Fruit fly (Drosophila melanogaster): Measurements from ENCODE around the gene Mcm3.

DNA sequence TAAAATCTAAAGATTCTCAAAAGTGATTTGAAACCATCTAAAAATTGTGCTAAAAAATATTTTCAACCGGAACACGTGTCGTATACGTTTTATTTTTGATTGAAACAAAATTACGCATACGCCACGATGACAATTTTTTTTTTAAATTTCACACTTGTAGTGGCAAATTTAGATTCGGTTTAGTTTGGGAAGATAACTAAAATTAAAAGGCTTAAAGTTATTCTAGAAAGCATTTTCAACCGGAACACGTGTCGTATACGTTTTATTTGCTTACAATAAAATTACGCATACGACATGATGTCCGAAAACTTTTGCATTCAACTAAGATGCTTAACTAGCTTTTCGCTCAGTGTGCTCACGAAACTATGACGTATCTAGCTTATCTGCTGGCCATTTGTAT, 35.2 kb downstream of the Mcm3 start:
- TF ChIP-seq ovo (GFP tag; optimal IDR thresholded peaks at IDR 0.05) = no peak
- no peak for TF ChIP-seq cnc (optimal IDR thresholded peaks at IDR 0.05)
- no peak for TF ChIP-seq tj (GFP tag; optimal IDR thresholded peaks at IDR 0.05)
- TF ChIP-seq Clk (GFP tag; optimal IDR thresholded peaks at IDR 0.05) = no peak
- TF ChIP-seq CG12768 (GFP tag; optimal IDR thresholded peaks at IDR 0.05) = no peak
- TF ChIP-seq pad (GFP tag; optimal IDR thresholded peaks at IDR 0.05) = no peak
- no peak for TF ChIP-seq Mnt (GFP tag; optimal IDR thresholded peaks at IDR 0.05)
- TF ChIP-seq kay (GFP tag; ENCODE audit: borderline replicate concordance) = no peak
- TF ChIP-seq CG1620 (GFP tag; optimal IDR thresholded peaks at IDR 0.05) = no peak
- TF ChIP-seq Crg-1 (GFP tag; optimal IDR thresholded peaks at IDR 0.05) = no peak
- no peak for TF ChIP-seq CG7045 (GFP tag; optimal IDR thresholded peaks at IDR 0.05)
- no peak for TF ChIP-seq CG33017 (tag; optimal IDR thresholded peaks at IDR 0.05)
- TF ChIP-seq Hr96 (GFP tag; optimal IDR thresholded peaks at IDR 0.05) = no peak
- no peak for TF ChIP-seq CG14711 (tag; optimal IDR thresholded peaks at IDR 0.05)
